Fruit fly (Drosophila melanogaster): ENCODE results near the gene eIF2A.

The eIF2A gene

DNA sequence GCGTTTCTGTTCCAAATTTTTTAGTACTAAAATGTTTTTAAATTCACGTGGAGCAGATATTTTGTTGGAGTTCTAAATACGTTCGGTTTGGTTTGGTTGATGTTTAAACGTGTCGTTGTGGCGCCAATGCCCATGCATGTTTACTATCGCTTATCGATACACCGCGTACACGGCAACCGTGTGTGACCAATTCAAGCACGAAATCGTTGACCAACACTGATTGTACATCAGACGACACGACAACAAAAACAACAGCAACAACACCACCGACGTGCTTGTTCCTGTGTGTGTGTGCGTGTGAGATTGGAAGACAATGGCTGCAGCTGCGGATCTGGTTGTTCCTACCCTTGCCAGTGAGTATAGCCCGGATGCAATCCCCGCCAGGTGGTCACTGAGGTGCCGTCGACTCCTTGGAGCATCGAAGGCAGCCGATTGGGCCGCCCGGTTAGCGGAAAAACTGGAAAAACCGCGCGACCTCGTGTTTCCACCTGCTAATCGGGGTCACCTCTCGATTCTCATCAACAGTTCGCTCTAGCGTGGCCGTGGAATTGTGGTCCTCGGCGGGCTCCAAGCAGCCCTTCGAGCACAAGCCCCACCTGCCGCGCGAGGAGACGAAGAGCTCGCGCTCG, at the start of gene eIF2A:
eIF2A (plus strand) TSS at position 16 of the 629 bp plus-strand sequence.
- no peak for TF ChIP-seq usp (GFP tag; optimal IDR thresholded peaks at IDR 0.05)
- TF ChIP-seq CG8478 (optimal IDR thresholded peaks at IDR 0.05) = no peak
- no peak for TF ChIP-seq Dll (optimal IDR thresholded peaks at IDR 0.05)
- no peak for TF ChIP-seq pan (optimal IDR thresholded peaks at IDR 0.05)
- TF ChIP-seq psq (optimal IDR thresholded peaks at IDR 0.05) = no peak
- no peak for TF ChIP-seq EcR (GFP tag; optimal IDR thresholded peaks at IDR 0.05)

dm6 chr3L:21787883-21788282, 36.7 kb upstream of the eIF2A start:
- TF ChIP-seq usp (GFP tag; optimal IDR thresholded peaks at IDR 0.05) (no peak), CG8478 (optimal IDR thresholded peaks at IDR 0.05) (no peak), psq (optimal IDR thresholded peaks at IDR 0.05) (no peak), EcR (GFP tag; optimal IDR thresholded peaks at IDR 0.05) (no peak), Dll (optimal IDR thresholded peaks at IDR 0.05) (no peak), pan (optimal IDR thresholded peaks at IDR 0.05) (no peak)

- TF ChIP-seq usp (GFP tag; optimal IDR thresholded peaks at IDR 0.05) (no peak), psq (optimal IDR thresholded peaks at IDR 0.05) (no peak), CG8478 (optimal IDR thresholded peaks at IDR 0.05) (no peak), Dll (optimal IDR thresholded peaks at IDR 0.05) (no peak), EcR (GFP tag; optimal IDR thresholded peaks at IDR 0.05) (no peak), pan (optimal IDR thresholded peaks at IDR 0.05) (no peak)
Measured at dm6 chr3L:21800424-21800823, 24.1 kb upstream of the eIF2A start.

DNA sequence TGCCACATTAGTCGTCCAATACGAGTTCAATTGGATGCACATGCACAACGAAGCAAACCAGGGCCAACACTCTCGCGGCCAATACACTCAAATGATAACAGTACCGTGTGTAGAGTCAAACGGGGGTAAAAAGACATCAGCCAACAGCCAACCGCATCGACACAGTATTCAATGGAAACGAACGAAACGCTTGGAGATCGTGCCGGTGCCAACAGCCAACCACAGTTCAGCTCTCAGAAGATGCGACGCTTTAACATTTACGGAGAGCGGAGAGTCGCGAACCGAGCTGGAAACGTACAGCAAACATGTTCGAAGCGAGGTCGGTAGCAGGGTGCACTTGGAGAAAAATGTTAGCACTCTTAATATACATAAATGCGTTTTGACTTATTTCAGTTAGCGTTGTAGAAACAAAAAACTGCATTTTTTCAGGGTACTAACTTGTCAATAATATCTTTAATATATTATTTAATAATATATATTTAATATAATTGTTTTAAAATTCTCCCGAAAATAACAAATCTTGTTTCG, 16.5 kb upstream of the eIF2A start:
- TF ChIP-seq psq (optimal IDR thresholded peaks at IDR 0.05) = no peak
- TF ChIP-seq Dll (optimal IDR thresholded peaks at IDR 0.05) = no peak
- no peak for TF ChIP-seq usp (GFP tag; optimal IDR thresholded peaks at IDR 0.05)
- no peak for TF ChIP-seq CG8478 (optimal IDR thresholded peaks at IDR 0.05)
- TF ChIP-seq EcR (GFP tag; optimal IDR thresholded peaks at IDR 0.05) = no peak

dm6 chr3L:21808568-21808967, 16.0 kb upstream of the eIF2A start, which contains the start of gene eg:
TSS of gene eg (plus strand) at chr3L:21808703.
- TF ChIP-seq psq (optimal IDR thresholded peaks at IDR 0.05) (no peak), Dll (optimal IDR thresholded peaks at IDR 0.05) (no peak), pan (optimal IDR thresholded peaks at IDR 0.05) (no peak), EcR (GFP tag; optimal IDR thresholded peaks at IDR 0.05) (no peak), CG8478 (optimal IDR thresholded peaks at IDR 0.05) (no peak), usp (GFP tag; optimal IDR thresholded peaks at IDR 0.05) (no peak)

dm6 chr3L:21813598-21813997, 10.9 kb upstream of the eIF2A start, which contains the start of gene CG43895:
TSS of gene CG43895 (minus strand) at chr3L:21813698.
- TF ChIP-seq psq (optimal IDR thresholded peaks at IDR 0.05) (no peak), CG8478 (optimal IDR thresholded peaks at IDR 0.05) (no peak), Dll (optimal IDR thresholded peaks at IDR 0.05) (no peak), usp (GFP tag; optimal IDR thresholded peaks at IDR 0.05) (no peak)

dm6 chr3L:21818701-21819100, 5.8 kb upstream of the eIF2A start:
- TF ChIP-seq EcR (GFP tag; optimal IDR thresholded peaks at IDR 0.05) (no peak), Dll (optimal IDR thresholded peaks at IDR 0.05) (no peak), psq (optimal IDR thresholded peaks at IDR 0.05) (no peak), CG8478 (optimal IDR thresholded peaks at IDR 0.05) (no peak)

DNA sequence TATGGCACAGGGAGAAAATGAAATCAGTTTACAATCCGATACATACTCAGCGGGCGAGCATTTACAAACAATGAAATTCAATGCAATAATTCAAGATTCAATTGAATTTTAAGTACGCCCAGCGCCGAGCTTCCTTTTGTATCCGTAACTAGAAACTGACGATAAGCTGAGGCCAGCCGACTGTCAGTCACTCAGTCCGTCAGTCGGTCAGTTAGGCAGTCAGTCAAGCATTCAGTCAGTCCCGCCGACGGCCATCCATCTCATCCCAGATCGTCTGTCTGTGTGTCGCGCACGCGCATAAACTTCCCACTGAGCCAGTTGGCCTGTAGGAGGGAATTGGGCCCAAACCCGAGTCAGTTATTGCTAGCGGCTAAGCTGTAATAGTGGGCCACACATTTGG, 5.0 kb upstream of the eIF2A start:
- TF ChIP-seq CG8478 (optimal IDR thresholded peaks at IDR 0.05) (no peak), Dll (optimal IDR thresholded peaks at IDR 0.05) (no peak), usp (GFP tag; optimal IDR thresholded peaks at IDR 0.05) (no peak), EcR (GFP tag; optimal IDR thresholded peaks at IDR 0.05) (no peak), psq (optimal IDR thresholded peaks at IDR 0.05) (no peak), pan (optimal IDR thresholded peaks at IDR 0.05) (no peak)

- TF ChIP-seq Dll (optimal IDR thresholded peaks at IDR 0.05) = no peak
- TF ChIP-seq usp (GFP tag; optimal IDR thresholded peaks at IDR 0.05) = no peak
- no peak for TF ChIP-seq psq (optimal IDR thresholded peaks at IDR 0.05)
- no peak for TF ChIP-seq EcR (GFP tag; optimal IDR thresholded peaks at IDR 0.05)
- no peak for TF ChIP-seq pan (optimal IDR thresholded peaks at IDR 0.05)
- no peak for TF ChIP-seq CG8478 (optimal IDR thresholded peaks at IDR 0.05)
Measured at dm6 chr3L:21821780-21822179, 2.8 kb upstream of the eIF2A start, which contains the start of gene CycH. TSS of gene CycH (plus strand) at chr3L:21821997.

DNA sequence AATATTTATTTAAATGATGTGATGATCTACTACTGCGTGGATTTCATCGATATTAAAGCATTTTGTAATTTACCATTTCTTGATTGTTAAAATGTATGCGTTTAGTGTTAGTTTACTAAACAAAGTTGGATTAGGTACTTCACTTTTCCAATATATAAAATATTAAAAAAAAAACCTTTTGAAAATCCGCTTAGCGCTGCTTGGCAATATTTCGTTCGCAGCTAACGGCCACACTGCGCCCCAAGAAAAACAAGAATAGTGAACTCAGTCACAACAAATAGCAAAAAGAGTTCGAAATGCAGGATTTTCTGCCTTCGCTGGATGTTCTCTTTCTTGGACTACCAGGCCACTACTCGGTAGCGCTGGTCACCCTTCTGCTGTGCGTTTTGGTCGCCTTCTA, 1.3 kb upstream of the eIF2A start, which contains the start of gene CG7407:
CG7407 (plus strand) TSS at position 226 of the 400 bp plus-strand sequence.
- TF ChIP-seq usp (GFP tag; optimal IDR thresholded peaks at IDR 0.05) (no peak), EcR (GFP tag; optimal IDR thresholded peaks at IDR 0.05) (no peak), pan (optimal IDR thresholded peaks at IDR 0.05) (no peak), CG8478 (optimal IDR thresholded peaks at IDR 0.05) (no peak), Dll (optimal IDR thresholded peaks at IDR 0.05) (no peak), psq (optimal IDR thresholded peaks at IDR 0.05) (no peak)

dm6 chr3L:21827130-21827529, 2.6 kb downstream of the eIF2A start:
- TF ChIP-seq psq (optimal IDR thresholded peaks at IDR 0.05) (no peak), CG8478 (optimal IDR thresholded peaks at IDR 0.05) (no peak), pan (optimal IDR thresholded peaks at IDR 0.05) (no peak), EcR (GFP tag; optimal IDR thresholded peaks at IDR 0.05) (no peak), Dll (optimal IDR thresholded peaks at IDR 0.05) (no peak), usp (GFP tag; optimal IDR thresholded peaks at IDR 0.05) (no peak)

- no peak for TF ChIP-seq psq (optimal IDR thresholded peaks at IDR 0.05)
Measured at dm6 chr3L:21828177-21828589, 3.6 kb downstream of the eIF2A start, which contains the start of gene CG32448. TSS of gene CG32448 (minus strand) at chr3L:21828480.

DNA sequence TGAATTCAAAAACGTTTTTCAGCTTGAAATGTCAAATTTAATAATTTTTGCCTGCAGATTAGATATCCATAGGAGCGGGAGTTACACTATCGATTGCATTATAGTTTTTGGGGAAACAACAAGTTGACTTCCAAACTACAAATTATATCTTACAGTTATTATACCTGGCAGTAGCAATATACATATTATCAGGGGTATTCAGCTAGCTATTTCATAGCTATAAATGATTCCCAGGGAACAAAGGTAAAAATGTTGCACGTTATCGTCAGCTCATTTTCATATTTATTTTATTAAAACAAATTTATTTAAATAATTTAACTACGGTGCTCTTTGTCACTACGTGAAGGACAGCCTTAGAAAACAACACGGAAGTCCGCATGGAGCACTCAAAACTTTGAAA, 5.6 kb downstream of the eIF2A start:
- TF ChIP-seq EcR (GFP tag; optimal IDR thresholded peaks at IDR 0.05) = no peak
- no peak for TF ChIP-seq psq (optimal IDR thresholded peaks at IDR 0.05)
- no peak for TF ChIP-seq usp (GFP tag; optimal IDR thresholded peaks at IDR 0.05)
- no peak for TF ChIP-seq Dll (optimal IDR thresholded peaks at IDR 0.05)
- no peak for TF ChIP-seq pan (optimal IDR thresholded peaks at IDR 0.05)
- TF ChIP-seq CG8478 (optimal IDR thresholded peaks at IDR 0.05) = no peak
